Fruit fly (Drosophila melanogaster) whole organism, embryonic: ENCODE data around the gene CG34290.

Experiments used
- Asciz ChIP-seq: fragments of 200-800 bp; sonication (Bioruptor generic); optimal IDR thresholded peaks from 2 replicates; lab custom pipeline; 2017; ENCODE audit warnings: missing biosample characterization, mild to moderate bottlenecking, missing genetic modification characterization, missing genetic modification reagents
- Awh ChIP-seq: fragments of 200-800 bp; sonication (Bioruptor generic); IDR thresholded peaks from 2 replicates; pipeline ENCODE4, ENCODE4 v1.3.6; 2022; ENCODE audit warnings: missing biosample characterization, missing genetic modification characterization
- CG10209 ChIP-seq: fragments of 200-800 bp; sonication (Bioruptor generic); optimal IDR thresholded peaks from 3 replicates; lab custom pipeline; 2017; ENCODE audit warnings: missing biosample characterization, mild to moderate bottlenecking, missing genetic modification characterization, missing genetic modification reagents
- CG10267 ChIP-seq: fragments of 200-800 bp; sonication (Bioruptor generic); optimal IDR thresholded peaks from 2 replicates; lab custom pipeline; 2018; ENCODE audit warnings: missing biosample characterization, mild to moderate bottlenecking, missing genetic modification characterization, moderate library complexity
- CG10654 ChIP-seq: fragments of 200-800 bp; sonication (Bioruptor generic); optimal IDR thresholded peaks from 2 replicates; lab custom pipeline; 2016; ENCODE audit warnings: missing biosample characterization, missing genetic modification characterization
- CG11723 ChIP-seq: fragments of 200-800 bp; sonication (Bioruptor generic); optimal IDR thresholded peaks from 2 replicates; lab custom pipeline; 2017; ENCODE audit warnings: missing biosample characterization, mild to moderate bottlenecking, missing genetic modification characterization
- CG12299 ChIP-seq: fragments of 200-800 bp; sonication (Bioruptor generic); optimal IDR thresholded peaks from 2 replicates; lab custom pipeline; 2018; ENCODE audit warnings: missing biosample characterization, mild to moderate bottlenecking, missing genetic modification characterization
- CG15696 ChIP-seq: fragments of 200-800 bp; sonication (Bioruptor generic); optimal IDR thresholded peaks from 2 replicates; lab custom pipeline; 2019; ENCODE audit warnings: missing biosample characterization, mild to moderate bottlenecking, missing genetic modification characterization, moderate library complexity
- CG17186 ChIP-seq: fragments of 200-800 bp; sonication (Bioruptor generic); optimal IDR thresholded peaks from 3 replicates; lab custom pipeline; 2017; ENCODE audit warnings: missing biosample characterization, missing genetic modification reagents, missing genetic modification characterization
- CG17328 ChIP-seq: fragments of 200-800 bp; sonication (Bioruptor generic); IDR thresholded peaks from 2 replicates; pipeline ENCODE4 v1.3.6; 2022; ENCODE audit warnings: missing biosample characterization, missing genetic modification characterization
- CG17385 ChIP-seq: fragments of 200-800 bp; sonication (Bioruptor generic); optimal IDR thresholded peaks from 3 replicates; lab custom pipeline; 2018; ENCODE audit warnings: missing biosample characterization, mild to moderate bottlenecking, missing genetic modification characterization
- CG2875 ChIP-seq: fragments of 200-800 bp; sonication (Bioruptor generic); optimal IDR thresholded peaks from 2 replicates; lab custom pipeline; 2017; ENCODE audit warnings: missing biosample characterization, mild to moderate bottlenecking, missing genetic modification characterization, missing genetic modification reagents
- CG31441 ChIP-seq: fragments of 200-800 bp; sonication (Bioruptor generic); IDR thresholded peaks from 2 replicates; pipeline ENCODE4 v1.3.6; 2022; ENCODE audit warnings: missing biosample characterization, missing genetic modification characterization
- CG3726 ChIP-seq: fragments of 200-800 bp; sonication (Bioruptor generic); IDR thresholded peaks from 3 replicates; pipeline ENCODE4, ENCODE4 v1.3.6; 2022; ENCODE audit warnings: missing biosample characterization, missing genetic modification characterization
- CG42726 ChIP-seq: fragments of 200-800 bp; sonication (Bioruptor generic); IDR thresholded peaks from 2 replicates; pipeline ENCODE4 v1.3.6; 2022; ENCODE audit warnings: missing biosample characterization, missing genetic modification characterization; ENCODE audit not compliant: partially characterized antibody
- CG6791 ChIP-seq: fragments of 200-800 bp; sonication (Bioruptor generic); IDR thresholded peaks from 3 replicates; pipeline ENCODE4 v1.3.6; 2022; ENCODE audit warnings: missing biosample characterization, missing genetic modification characterization; ENCODE audit not compliant: partially characterized antibody
- CG7839 ChIP-seq: fragments of 200-800 bp; sonication (Bioruptor generic); optimal IDR thresholded peaks from 3 replicates; lab custom pipeline; 2018; ENCODE audit warnings: missing biosample characterization, mild to moderate bottlenecking, missing genetic modification characterization, moderate library complexity
- CG8388 ChIP-seq: fragments of 200-800 bp; sonication (Bioruptor generic); optimal IDR thresholded peaks from 2 replicates; lab custom pipeline; 2019; ENCODE audit warnings: missing biosample characterization, mild to moderate bottlenecking, missing genetic modification characterization, moderate library complexity
- D19A ChIP-seq: fragments of 200-800 bp; optimal IDR thresholded peaks from 3 replicates; lab custom pipeline; 2019; ENCODE audit warnings: missing biosample characterization, mild to moderate bottlenecking, missing genetic modification characterization, moderate library complexity
- E2f1 ChIP-seq: fragments of 200-800 bp; sonication (Bioruptor generic); IDR thresholded peaks from 2 replicates; pipeline ENCODE4 v1.3.6; 2022; ENCODE audit warnings: missing biosample characterization, missing genetic modification characterization
- Kr ChIP-seq: fragments of 200-800 bp; sonication (Bioruptor generic); optimal IDR thresholded peaks from 2 replicates; lab custom pipeline; 2017; ENCODE audit warnings: missing biosample characterization, mild to moderate bottlenecking, missing genetic modification characterization
- Mad ChIP-seq: fragments of 200-800 bp; sonication (Bioruptor generic); optimal IDR thresholded peaks from 2 replicates; lab custom pipeline; 2016; ENCODE audit warnings: missing biosample characterization, missing genetic modification characterization
- NC2β ChIP-seq: fragments of 200-800 bp; sonication (Bioruptor generic); optimal IDR thresholded peaks from 2 replicates; lab custom pipeline; 2016; ENCODE audit warnings: missing biosample characterization, missing genetic modification characterization
- Oli ChIP-seq: fragments of 200-800 bp; sonication (Bioruptor generic); optimal IDR thresholded peaks from 2 replicates; lab custom pipeline; 2018; ENCODE audit warnings: missing biosample characterization, mild to moderate bottlenecking, missing genetic modification characterization, moderate library complexity
- Ravus ChIP-seq: fragments of 200-800 bp; sonication (Bioruptor generic); IDR thresholded peaks from 2 replicates; pipeline ENCODE4 v1.3.6; 2022; ENCODE audit warnings: missing biosample characterization, missing genetic modification characterization
- Ssrp ChIP-seq: fragments of 200-800 bp; sonication (Bioruptor generic); optimal IDR thresholded peaks from 2 replicates; lab custom pipeline; 2018; ENCODE audit warnings: missing biosample characterization, mild to moderate bottlenecking, missing genetic modification characterization, moderate library complexity
- Xrp1 ChIP-seq: fragments of 200-800 bp; sonication (Bioruptor generic); IDR thresholded peaks from 2 replicates; pipeline ENCODE4 v1.3.6; 2022; ENCODE audit warnings: missing biosample characterization, missing genetic modification characterization
- ab ChIP-seq: fragments of 200-800 bp; sonication (Bioruptor generic); optimal IDR thresholded peaks from 2 replicates; lab custom pipeline; 2016; ENCODE audit warnings: missing biosample characterization, missing genetic modification characterization
- ap ChIP-seq: fragments of 200-800 bp; sonication (Bioruptor generic); IDR thresholded peaks from 2 replicates; pipeline ENCODE4 v1.3.6; 2022; ENCODE audit warnings: missing biosample characterization, missing genetic modification characterization
- ara ChIP-seq: fragments of 200-800 bp; sonication (Bioruptor generic); IDR thresholded peaks from 2 replicates; pipeline ENCODE4 v1.3.6; 2022; ENCODE audit warnings: missing biosample characterization, missing genetic modification characterization
- bab2 ChIP-seq: fragments of 200-800 bp; sonication (Bioruptor generic); optimal IDR thresholded peaks from 2 replicates; lab custom pipeline; 2016; ENCODE audit warnings: missing biosample characterization, missing genetic modification characterization
- caup ChIP-seq: fragments of 200-800 bp; sonication (Bioruptor generic); optimal IDR thresholded peaks from 3 replicates; lab custom pipeline; 2017; ENCODE audit warnings: missing biosample characterization, mild to moderate bottlenecking, missing genetic modification characterization, moderate library complexity; ENCODE audit not compliant: severe bottlenecking
- dimm ChIP-seq: fragments of 200-800 bp; sonication (Bioruptor generic); IDR thresholded peaks from 2 replicates; pipeline ENCODE4 v1.3.6; 2022; ENCODE audit warnings: missing biosample characterization, missing genetic modification characterization
- dmrt99B ChIP-seq: fragments of 200-800 bp; sonication (Bioruptor generic); optimal IDR thresholded peaks from 2 replicates; lab custom pipeline; 2018; ENCODE audit warnings: missing biosample characterization, mild to moderate bottlenecking, missing genetic modification characterization, moderate library complexity
- en ChIP-seq: fragments of 200-800 bp; sonication (Bioruptor generic); optimal IDR thresholded peaks from 2 replicates; lab custom pipeline; 2016; ENCODE audit warnings: missing biosample characterization, missing genetic modification characterization
- exex ChIP-seq: fragments of 200-800 bp; sonication (Bioruptor generic); optimal IDR thresholded peaks from 4 replicates; lab custom pipeline; 2018; ENCODE audit warnings: missing biosample characterization, mild to moderate bottlenecking, missing genetic modification characterization, moderate library complexity
- fu2 ChIP-seq: fragments of 200-800 bp; sonication (Bioruptor generic); optimal IDR thresholded peaks from 2 replicates; lab custom pipeline; 2016; ENCODE audit warnings: missing biosample characterization, missing genetic modification characterization
- gem ChIP-seq: fragments of 200-800 bp; sonication (Bioruptor generic); optimal IDR thresholded peaks from 2 replicates; lab custom pipeline; 2019; ENCODE audit warnings: missing biosample characterization, mild to moderate bottlenecking, missing genetic modification characterization, moderate library complexity
- lov ChIP-seq, 2 experiments: fragments of 200-800 bp in 1 of 2; fragments of >200 bp in 1 of 2; sonication (Bioruptor generic) in 1 of 2; IDR thresholded peaks in 1 of 2; optimal IDR thresholded peaks in 1 of 2; 2 replicates in 1 of 2; 3 replicates in 1 of 2; pipeline versions ENCODE4 v1.3.6 to Lab custom; 2017 to 2022; ENCODE audit warnings: missing biosample characterization in 1 of 2, missing genetic modification characterization in 1 of 2
- nau ChIP-seq: fragments of 200-800 bp; sonication (Bioruptor generic); optimal IDR thresholded peaks from 3 replicates; lab custom pipeline; 2017; ENCODE audit warnings: missing biosample characterization, mild to moderate bottlenecking, missing genetic modification characterization, missing genetic modification reagents
- p53 ChIP-seq: fragments of 200-800 bp; sonication (Bioruptor generic); optimal IDR thresholded peaks from 2 replicates; lab custom pipeline; 2016; ENCODE audit warnings: missing biosample characterization, missing genetic modification characterization
- schlank ChIP-seq: fragments of 200-800 bp; sonication (Bioruptor generic); optimal IDR thresholded peaks from 2 replicates; lab custom pipeline; 2018; ENCODE audit warnings: missing biosample characterization, mild to moderate bottlenecking, missing genetic modification characterization
- scrt ChIP-seq: fragments of 200-800 bp; sonication (Bioruptor generic); optimal IDR thresholded peaks from 2 replicates; lab custom pipeline; 2018; ENCODE audit warnings: missing biosample characterization, mild to moderate bottlenecking, missing genetic modification characterization, moderate library complexity
- sd ChIP-seq: fragments of 200-800 bp; sonication (Bioruptor generic); optimal IDR thresholded peaks from 3 replicates; lab custom pipeline; 2018; ENCODE audit warnings: missing biosample characterization, mild to moderate bottlenecking, missing genetic modification characterization, moderate library complexity
- stwl ChIP-seq: fragments of 200-800 bp; sonication (Bioruptor generic); optimal IDR thresholded peaks from 3 replicates; lab custom pipeline; 2018; ENCODE audit warnings: missing biosample characterization, mild to moderate bottlenecking, missing genetic modification characterization, moderate library complexity
- trem ChIP-seq: fragments of 200-800 bp; optimal IDR thresholded peaks from 3 replicates; lab custom pipeline; 2019; ENCODE audit warnings: missing biosample characterization, mild to moderate bottlenecking, missing genetic modification characterization, moderate library complexity
- unc-4 ChIP-seq: fragments of 200-800 bp; sonication (Bioruptor generic); IDR thresholded peaks from 2 replicates; pipeline ENCODE4 v1.3.6; 2022; ENCODE audit warnings: missing biosample characterization, missing genetic modification characterization; ENCODE audit not compliant: partially characterized antibody
- vvl ChIP-seq: fragments of 200-800 bp; sonication (Bioruptor generic); IDR thresholded peaks from 2 replicates; pipeline ENCODE4 v1.3.6; 2022; ENCODE audit warnings: missing biosample characterization, missing genetic modification characterization
- zf30C ChIP-seq: fragments of 200-800 bp; sonication (Bioruptor generic); optimal IDR thresholded peaks from 3 replicates; lab custom pipeline; 2018; ENCODE audit warnings: missing biosample characterization, mild to moderate bottlenecking, missing genetic modification characterization

CG34290 gene

dm6 chr3R:24298534-24298936 lies 8.9 kb upstream of the CG34290 start (continued):
- TF ChIP-seq stwl (no peak), CG10654 (GFP tag; lab: Kevin White, UChicago) (no peak), ab (GFP tag; lab: Kevin White, UChicago) (no peak), CG3726 (no peak), trem (tag; lab: Kevin White, UChicago) (no peak), scrt (no peak), p53 (GFP tag; lab: Kevin White, UChicago) (no peak), CG17328 (no peak), zf30C (GFP tag; lab: Kevin White, UChicago) (no peak), sd (peak; percentile 24), CG11723 (GFP tag; lab: Kevin White, UChicago) (peak; percentile 14), Ravus (no peak), en (GFP tag; lab: Kevin White, UChicago) (no peak), Oli (tag; lab: Kevin White, UChicago) (peak; percentile 35), dimm (no peak), Kr (GFP tag; lab: Kevin White, UChicago) (no peak), nau (peak; percentile 24), exex (tag; lab: Kevin White, UChicago) (no peak), schlank (tag; lab: Kevin White, UChicago) (no peak), CG7839 (tag; lab: Kevin White, UChicago) (peak; percentile 16), fu2 (GFP tag; lab: Kevin White, UChicago) (no peak), CG8388 (GFP tag; lab: Kevin White, UChicago) (peak; percentile 42), CG42726 (no peak), ara (GFP tag; lab: Robert Waterston, UW) (0 out of 2 replicates have a peak, but pooled peaks have one; percentile 41), lov (optimal IDR thresholded peaks at IDR 0.05; lab: Kevin White, UChicago) (no peak), lov (GFP tag; IDR thresholded peaks at IDR 0.05; lab: Robert Waterston, UW) (no peak), Mad (GFP tag; lab: Kevin White, UChicago) (no peak), unc-4 (GFP tag; lab: Robert Waterston, UW) (no peak), Awh (GFP tag; lab: Robert Waterston, UW) (no peak), CG2875 (GFP tag; lab: Kevin White, UChicago) (peak; percentile 34), ap (GFP tag; lab: Robert Waterston, UW) (0 out of 2 replicates have a peak, but pooled peaks have one; percentile 13), Ssrp (tag; lab: Kevin White, UChicago) (peak; percentile 30), CG17186 (GFP tag; lab: Kevin White, UChicago) (no peak), CG12299 (tag; lab: Kevin White, UChicago) (no peak), bab2 (GFP tag; lab: Kevin White, UChicago) (peak; percentile 15), Asciz (GFP tag; lab: Kevin White, UChicago) (peak; percentile 54), CG10267 (peak; percentile 12), D19A (tag; lab: Kevin White, UChicago) (peak; percentile 62), vvl (GFP tag; lab: Robert Waterston, UW) (peak; percentile 73), CG10209 (GFP tag; lab: Kevin White, UChicago) (peak; percentile 0), caup (peak; percentile 17), gem (tag; lab: Kevin White, UChicago) (peak; percentile 55), E2f1 (0 out of 2 replicates have a peak, but pooled peaks have one; percentile 16), dmrt99B (tag; lab: Kevin White, UChicago) (peak; percentile 24), CG15696 (tag; lab: Kevin White, UChicago) (peak; percentile 13), CG17385 (GFP tag; lab: Kevin White, UChicago) (peak; percentile 16), CG31441 (GFP tag; lab: Robert Waterston, UW) (peak; percentile 58), CG6791 (no peak), NC2β (GFP tag; lab: Kevin White, UChicago) (no peak), Xrp1 (GFP tag; lab: Robert Waterston, UW) (peak; percentile 17; the same call in 1 of the 2 replicates)
